Fruit fly (Drosophila melanogaster): ENCODE measurements around the gene CG18585.

dm6 chr2L:7678095-7678784 lies 12.6 kb downstream of the CG18585 start:
- TF ChIP-seq Snoo (tag; optimal IDR thresholded peaks at IDR 0.05) (no peak), EcR (GFP tag; optimal IDR thresholded peaks at IDR 0.05) (no peak), Ets98B (GFP tag; IDR thresholded peaks at IDR 0.05) (no peak), CG14655 (GFP tag; optimal IDR thresholded peaks at IDR 0.05) (no peak), CG10348 (GFP tag; IDR thresholded peaks at IDR 0.05) (no peak), CG13204 (GFP tag; optimal IDR thresholded peaks at IDR 0.05) (no peak), CG8301 (tag; optimal IDR thresholded peaks at IDR 0.05) (no peak), fd96Ca (GFP tag; IDR thresholded peaks at IDR 0.05) (no peak)

Data from whole organism, pupa.